Worm (Caenorhabditis elegans): ENCODE measurements around the gene fipr-11.

- TF ChIP-seq fos-1 (tag; optimal IDR thresholded peaks at IDR 0.05) (no peak), R02D3.7 (tag; optimal IDR thresholded peaks at IDR 0.05) (no peak)
Measured at ce11 chrV:9943039-9943438, 37.0 kb upstream of the fipr-11 start, which contains the start of gene fipr-12.

All from whole organism, L2 larva.